Worm (Caenorhabditis elegans) whole organism, young adult: ENCODE data around the gene zgpa-1.

Experiments
- B0336.3 ChIP-seq: fragments of 200-800 bp; sonication (Bioruptor generic); IDR thresholded peaks from 2 replicates; pipeline ENCODE4 v1.3.6; 2022; ENCODE audit warnings: missing genetic modification characterization, missing compliant biosample characterization
- D2030.7 ChIP-seq: fragments of 200-800 bp; sonication (Bioruptor generic); IDR thresholded peaks from 2 replicates; pipeline ENCODE4 v1.3.6; 2022; ENCODE audit warnings: missing genetic modification reagents, missing genetic modification characterization, missing compliant biosample characterization
- F33H1.4 ChIP-seq: fragments of 200-800 bp; sonication (Bioruptor generic); IDR thresholded peaks from 2 replicates; pipeline ENCODE4 v1.3.6; 2022; ENCODE audit warnings: missing genetic modification reagents, missing genetic modification characterization, missing compliant biosample characterization
- F49E8.2 ChIP-seq: sonication (generic microtip); optimal IDR thresholded peaks from 3 replicates; lab custom pipeline; 2017; ENCODE audit warnings: missing genetic modification characterization, mild to moderate bottlenecking, missing compliant biosample characterization, antibody characterized with exemption, moderate library complexity; ENCODE audit not compliant: insufficient read depth
- T26A5.8 ChIP-seq: sonication (generic microtip); optimal IDR thresholded peaks from 2 replicates; lab custom pipeline; 2016; ENCODE audit warnings: missing genetic modification characterization, missing compliant biosample characterization
- Y67H2A.10 ChIP-seq: fragments of 200-800 bp; sonication (Bioruptor generic); conservative IDR thresholded peaks from 2 replicates; pipeline ENCODE4 v1.3.6; 2022; ENCODE audit warnings: missing genetic modification reagents, missing genetic modification characterization, missing compliant biosample characterization
- attf-5 ChIP-seq: fragments of 200-800 bp; sonication (Bioruptor generic); optimal IDR thresholded peaks from 2 replicates; lab custom pipeline; 2018; ENCODE audit warnings: mild to moderate bottlenecking, missing genetic modification characterization, missing compliant biosample characterization
- cebp-1 ChIP-seq, 2 experiments: fragments of 200-800 bp in 1 of 2; sonication (Bioruptor generic) in 1 of 2; sonication (generic microtip) in 1 of 2; IDR thresholded peaks in 1 of 2; optimal IDR thresholded peaks in 1 of 2; 2 replicates each; pipeline versions ENCODE4 v1.3.6 to Lab custom; 2017 to 2022; ENCODE audit warnings: missing compliant biosample characterization in 2 of 2, missing genetic modification characterization in 2 of 2, mild to moderate bottlenecking in 1 of 2, missing genetic modification reagents in 1 of 2, moderate library complexity in 1 of 2
- ceh-91 ChIP-seq: fragments of 200-800 bp; sonication (Bioruptor generic); IDR thresholded peaks from 2 replicates; pipeline ENCODE4 v1.3.6; 2022; ENCODE audit warnings: missing genetic modification reagents, missing genetic modification characterization, missing compliant biosample characterization
- dpl-1 ChIP-seq: fragments of 150-350 bp; optimal IDR thresholded peaks from 2 replicates; lab custom pipeline; 2014; ENCODE audit warnings: missing biosample characterization, missing genetic modification reagents, missing genetic modification characterization
- efl-1 ChIP-seq: fragments of 150-350 bp; optimal IDR thresholded peaks from 2 replicates; lab custom pipeline; 2014; ENCODE audit warnings: missing biosample characterization, missing genetic modification reagents, missing genetic modification characterization
- him-1 ChIP-seq: sonication (generic microtip); optimal IDR thresholded peaks from 2 replicates; lab custom pipeline; 2016; ENCODE audit warnings: missing genotype, missing genetic modification reagents, missing genetic modification characterization, missing compliant biosample characterization
- hmg-1.2 ChIP-seq: fragments of 200-800 bp; sonication (Bioruptor generic); IDR thresholded peaks from 2 replicates; pipeline ENCODE4 v1.3.6; 2022; ENCODE audit warnings: missing genetic modification reagents, missing genetic modification characterization, missing compliant biosample characterization
- let-607 ChIP-seq, 2 experiments: fragments of 200-800 bp in 1 of 2; sonication (Bioruptor generic) in 1 of 2; sonication (generic microtip) in 1 of 2; optimal IDR thresholded peaks; 2 replicates each; lab custom pipeline; 2016 to 2018; ENCODE audit warnings: mild to moderate bottlenecking in 2 of 2, missing compliant biosample characterization in 2 of 2, missing genetic modification characterization in 2 of 2, moderate library complexity in 2 of 2, missing genotype in 1 of 2
- lin-40 ChIP-seq: sonication (generic microtip); optimal IDR thresholded peaks from 2 replicates; lab custom pipeline; 2016; ENCODE audit warnings: missing genetic modification characterization, mild to moderate bottlenecking, missing compliant biosample characterization, missing genotype, missing genetic modification reagents
- lin-54 ChIP-seq: fragments of 200-800 bp; sonication (Bioruptor generic); optimal IDR thresholded peaks from 2 replicates; lab custom pipeline; 2018; ENCODE audit warnings: mild to moderate bottlenecking, missing genetic modification characterization, missing compliant biosample characterization
- lsl-1 ChIP-seq: fragments of 200-800 bp; sonication (Bioruptor generic); optimal IDR thresholded peaks from 2 replicates; lab custom pipeline; 2018; ENCODE audit warnings: mild to moderate bottlenecking, missing genetic modification characterization, moderate library complexity, missing compliant biosample characterization
- madf-6 ChIP-seq: fragments of 200-800 bp; sonication (Bioruptor generic); IDR thresholded peaks from 2 replicates; pipeline ENCODE4 v1.3.6; 2022; ENCODE audit warnings: missing genetic modification reagents, missing genetic modification characterization, missing compliant biosample characterization
- madf-8 ChIP-seq: fragments of 200-800 bp; sonication (Bioruptor generic); conservative IDR thresholded peaks from 2 replicates; pipeline ENCODE4 v1.3.6; 2022; ENCODE audit warnings: missing genetic modification reagents, missing genetic modification characterization, missing compliant biosample characterization
- mcd-1 ChIP-seq: fragments of 200-800 bp; sonication (Bioruptor generic); IDR thresholded peaks from 2 replicates; pipeline ENCODE4 v1.3.6; 2022; ENCODE audit warnings: missing genetic modification reagents, missing genetic modification characterization, missing compliant biosample characterization
- nfyb-1 ChIP-seq: fragments of 200-800 bp; sonication (Bioruptor generic); IDR thresholded peaks from 2 replicates; pipeline ENCODE4 v1.3.6; 2022; ENCODE audit warnings: missing genetic modification reagents, missing genetic modification characterization, missing compliant biosample characterization
- nhr-179 ChIP-seq: sonication (generic microtip); optimal IDR thresholded peaks from 2 replicates; lab custom pipeline; 2016; ENCODE audit warnings: mild to moderate bottlenecking, missing genetic modification characterization, missing compliant biosample characterization
- nhr-80 ChIP-seq: sonication (generic microtip); optimal IDR thresholded peaks from 2 replicates; lab custom pipeline; 2016; ENCODE audit warnings: missing genetic modification characterization, missing compliant biosample characterization
- pbrm-1 ChIP-seq: fragments of 200-800 bp; sonication (Bioruptor generic); IDR thresholded peaks from 2 replicates; pipeline ENCODE4 v1.3.6; 2022; ENCODE audit warnings: missing genetic modification reagents, missing genetic modification characterization, missing compliant biosample characterization
- rpc-1 ChIP-seq, 2 experiments: fragments of 150-350 bp in 1 of 2; sonication (generic microtip) in 1 of 2; optimal IDR thresholded peaks; 2 replicates each; lab custom pipeline; 2014 to 2018; ENCODE audit warnings: missing biosample characterization in 1 of 2, missing genetic modification characterization in 1 of 2, missing genetic modification reagents in 1 of 2, missing genotype in 1 of 2
- sea-2 ChIP-seq: fragments of 200-800 bp; sonication (Bioruptor generic); IDR thresholded peaks from 2 replicates; pipeline ENCODE4 v1.3.6; 2022; ENCODE audit warnings: missing genetic modification characterization, missing compliant biosample characterization
- snpc-1.1 ChIP-seq: sonication (generic microtip); optimal IDR thresholded peaks from 2 replicates; lab custom pipeline; 2017; ENCODE audit warnings: missing genetic modification characterization, mild to moderate bottlenecking, missing compliant biosample characterization, antibody characterized with exemption, moderate library complexity, missing genotype, missing genetic modification reagents; ENCODE audit not compliant: insufficient read depth
- snpc-4 ChIP-seq, 5 experiments: fragments of 150-350 bp in 1 of 5; sonication (generic microtip) in 4 of 5; optimal IDR thresholded peaks; 2 replicates each; lab custom pipeline; 2014 to 2018; ENCODE audit warnings: missing genetic modification characterization in 5 of 5, missing biosample characterization in 3 of 5, antibody characterized with exemption in 2 of 5, mild to moderate bottlenecking in 2 of 5, missing compliant biosample characterization in 2 of 5, missing genotype in 2 of 5, moderate library complexity in 2 of 5, missing genetic modification reagents in 1 of 5
- tbp1 ChIP-seq: fragments of 200-800 bp; sonication (Bioruptor generic); optimal IDR thresholded peaks from 2 replicates; lab custom pipeline; 2018; ENCODE audit warnings: mild to moderate bottlenecking, missing genetic modification characterization, missing compliant biosample characterization
- unc-62 ChIP-seq: fragments of 150-350 bp; optimal IDR thresholded peaks from 2 replicates; lab custom pipeline; 2014; ENCODE audit warnings: missing biosample characterization, missing genetic modification reagents, missing genetic modification characterization
- xnd-1 ChIP-seq: sonication (generic microtip); optimal IDR thresholded peaks from 2 replicates; lab custom pipeline; 2016; ENCODE audit warnings: missing genotype, missing genetic modification reagents, missing genetic modification characterization, missing compliant biosample characterization
- ztf-25 ChIP-seq: fragments of 200-800 bp; sonication (Bioruptor generic); IDR thresholded peaks from 2 replicates; pipeline ENCODE4 v1.3.6; 2022; ENCODE audit warnings: missing genetic modification reagents, missing genetic modification characterization, missing compliant biosample characterization

zgpa-1 gene

ce11 chrIV:7834625-7835228 is 22.1 kb upstream of the zgpa-1 start, which contains the start of gene erp-44.2:
TSS of gene erp-44.2 (minus strand) at chrIV:7834675.
- no peak for TF ChIP-seq lin-40 (tag; lab: Kevin White, UChicago)
- no peak for TF ChIP-seq unc-62 (GFP tag; lab: Kevin White, UChicago)

DNA sequence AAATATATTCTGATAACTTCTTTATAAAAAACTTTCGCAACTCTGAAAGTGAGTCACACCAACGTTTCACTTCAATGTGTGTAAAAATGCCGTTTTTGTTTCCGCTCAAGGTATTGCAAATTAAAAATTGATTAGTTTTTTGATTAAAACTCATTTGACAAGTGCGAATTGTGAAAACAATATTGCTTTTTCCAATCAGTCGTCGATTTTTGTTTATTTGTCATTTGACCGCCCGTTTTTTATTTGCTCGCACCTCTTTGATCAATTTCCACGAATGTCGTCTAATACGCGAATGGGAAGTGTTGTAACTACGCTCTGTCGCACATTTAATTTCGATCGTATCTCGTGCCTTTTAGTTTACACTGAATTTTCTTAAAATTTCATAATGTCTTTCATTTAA is 17.5 kb upstream of the zgpa-1 start, which contains the start of gene mvb-12:
Gene mvb-12, plus strand, starts transcription at position 375 of the 400 bp plus-strand sequence.
- TF ChIP-seq nhr-80 (tag; lab: Kevin White, UChicago) (peak; percentile 79), nhr-179 (tag; lab: Kevin White, UChicago) (no peak), nfyb-1 (GFP tag; lab: Robert Waterston, UW) (0 out of 2 replicates have a peak, but pooled peaks have one; percentile 20), let-607 (tag; optimal IDR thresholded peaks at IDR 0.05; lab: Kevin White, UChicago) (peak in 1 of 2 experiments; percentile 4), rpc-1 (optimal IDR thresholded peaks at IDR 0.05; lab: Kevin White, UChicago) (no peak), rpc-1 (tag; optimal IDR thresholded peaks at IDR 0.05; lab: Kevin White, UChicago) (no peak), mcd-1 (0 out of 2 replicates have a peak, but pooled peaks have one; percentile 20), D2030.7 (GFP tag; lab: Robert Waterston, UW) (no peak), attf-5 (GFP tag; lab: Kevin White, UChicago) (peak; percentile 19), sea-2 (GFP tag; lab: Robert Waterston, UW) (no peak), cebp-1 (GFP tag; IDR thresholded peaks at IDR 0.05; lab: Robert Waterston, UW) (peak; percentile 22; the same call in 1 of the 2 replicates), cebp-1 (tag; optimal IDR thresholded peaks at IDR 0.05; lab: Kevin White, UChicago) (peak; percentile 79)

- TF ChIP-seq nhr-80 (tag; lab: Kevin White, UChicago), result peak; percentile 38
- TF ChIP-seq lsl-1 (GFP tag; lab: Kevin White, UChicago), result peak; percentile 97
- TF ChIP-seq madf-6, result peak; percentile 92
- TF ChIP-seq madf-8 (GFP tag; lab: Robert Waterston, UW), result peak; percentile 79; the same call in 1 of the 2 replicates
- peak; percentile 7 for TF ChIP-seq snpc-1.1 (tag; lab: Kevin White, UChicago)
- peak; percentile 52 for TF ChIP-seq F49E8.2 (tag; lab: Kevin White, UChicago)
- no peak for TF ChIP-seq ztf-25 (GFP tag; lab: Robert Waterston, UW)
- TF ChIP-seq dpl-1 (GFP tag; lab: Kevin White, UChicago), result peak; percentile 45
- TF ChIP-seq hmg-1.2, result 0 out of 2 replicates have a peak, but pooled peaks have one; percentile 11
- peak; percentile 64 for TF ChIP-seq ceh-91 (GFP tag; lab: Robert Waterston, UW)
- peak; percentile 92 for TF ChIP-seq F33H1.4 (GFP tag; lab: Robert Waterston, UW)
- TF ChIP-seq Y67H2A.10 (GFP tag; lab: Robert Waterston, UW), result no peak
- peak; percentile 83 for TF ChIP-seq xnd-1 (tag; lab: Kevin White, UChicago)
- TF ChIP-seq tbp1 (GFP tag; lab: Kevin White, UChicago), result peak; percentile 19
- TF ChIP-seq efl-1 (GFP tag; lab: Kevin White, UChicago), result peak; percentile 80
- peak; percentile 22 for TF ChIP-seq lin-54 (GFP tag; lab: Kevin White, UChicago)
- TF ChIP-seq him-1 (tag; lab: Kevin White, UChicago), result peak; percentile 6
- TF ChIP-seq snpc-4 (GFP tag; optimal IDR thresholded peaks at IDR 0.05; lab: Kevin White, UChicago), result no peak
- TF ChIP-seq snpc-4 (tag; optimal IDR thresholded peaks at IDR 0.05; lab: Kevin White, UChicago), result peak in 2 of 4 experiments; percentile 10 to 36
- TF ChIP-seq B0336.3, result no peak
- peak; percentile 73 for TF ChIP-seq D2030.7 (GFP tag; lab: Robert Waterston, UW)
- TF ChIP-seq sea-2 (GFP tag; lab: Robert Waterston, UW), result no peak
- 0 out of 2 replicates have a peak, but pooled peaks have one; percentile 10 for TF ChIP-seq mcd-1
- peak; percentile 42; the same call in 1 of the 2 replicates for TF ChIP-seq pbrm-1
- no peak for TF ChIP-seq T26A5.8 (tag; lab: Kevin White, UChicago)
Measured at ce11 chrIV:7829275-7829938, 16.8 kb upstream of the zgpa-1 start, which contains the start of gene C06A6.4. TSS of gene C06A6.4 (minus strand) at chrIV:7829298.
